Fruit fly (Drosophila melanogaster) whole organism, embryonic: ENCODE measurements around the gene TFAM.
A peak's percentile ranks its signal among the peaks of the same experiment; 100 is the strongest.

ENCODE experiments used
- ATbp ChIP-seq: fragments of 200-800 bp; sonication (Bioruptor generic); optimal IDR thresholded peaks from 2 replicates; lab custom pipeline; 2017; ENCODE audit warnings: missing biosample characterization, mild to moderate bottlenecking, missing genetic modification characterization, missing genetic modification reagents
- Atf6 ChIP-seq: fragments of 200-800 bp; sonication (Bioruptor generic); IDR thresholded peaks from 2 replicates; pipeline ENCODE4 v1.3.6; 2022; ENCODE audit warnings: missing biosample characterization, missing genetic modification characterization
- CG10274 ChIP-seq: fragments of 200-800 bp; sonication (Bioruptor generic); optimal IDR thresholded peaks from 3 replicates; lab custom pipeline; 2017; ENCODE audit warnings: missing biosample characterization, mild to moderate bottlenecking, missing genetic modification characterization
- CG10321 ChIP-seq: fragments of 200-800 bp; sonication (Bioruptor generic); IDR thresholded peaks from 2 replicates; pipeline ENCODE4 v1.3.6; 2022; ENCODE audit warnings: missing biosample characterization, missing genetic modification characterization
- CG11456 ChIP-seq: fragments of 200-800 bp; sonication (Bioruptor generic); IDR thresholded peaks from 3 replicates; pipeline ENCODE4 v1.3.6; 2022; ENCODE audit warnings: missing biosample characterization, missing genetic modification characterization
- CG13123 ChIP-seq: fragments of 200-800 bp; sonication (Bioruptor generic); optimal IDR thresholded peaks from 2 replicates; lab custom pipeline; 2016; ENCODE audit warnings: missing biosample characterization, missing genetic modification characterization
- CG15514 ChIP-seq: fragments of 200-800 bp; sonication (Bioruptor generic); optimal IDR thresholded peaks from 3 replicates; lab custom pipeline; 2017; ENCODE audit warnings: missing biosample characterization, missing genetic modification characterization, mild to moderate bottlenecking, moderate library complexity, missing genetic modification reagents
- CG16863 ChIP-seq: fragments of 200-800 bp; sonication (Bioruptor generic); optimal IDR thresholded peaks from 3 replicates; lab custom pipeline; 2016; ENCODE audit warnings: missing biosample characterization, missing genetic modification characterization
- CG18476 ChIP-seq: fragments of 200-800 bp; sonication (Bioruptor generic); optimal IDR thresholded peaks from 2 replicates; lab custom pipeline; 2016; ENCODE audit warnings: missing biosample characterization, mild to moderate bottlenecking, missing genetic modification characterization
- CG18619 ChIP-seq: fragments of 200-800 bp; sonication (Bioruptor generic); optimal IDR thresholded peaks from 3 replicates; lab custom pipeline; 2017; ENCODE audit warnings: missing biosample characterization, mild to moderate bottlenecking, missing genetic modification characterization
- CG2120 ChIP-seq: fragments of 200-800 bp; sonication (Bioruptor generic); optimal IDR thresholded peaks from 3 replicates; lab custom pipeline; 2016; ENCODE audit warnings: missing biosample characterization, missing genetic modification characterization
- CG4820 ChIP-seq: fragments of 200-800 bp; sonication (Bioruptor generic); optimal IDR thresholded peaks from 3 replicates; lab custom pipeline; 2016; ENCODE audit warnings: missing biosample characterization, missing genetic modification characterization
- CG7372 ChIP-seq: fragments of 200-800 bp; sonication (Bioruptor generic); IDR thresholded peaks from 2 replicates; pipeline ENCODE4 v1.3.6; 2022; ENCODE audit warnings: missing biosample characterization, missing genetic modification characterization
- Camta ChIP-seq: fragments of 200-800 bp; sonication (Bioruptor generic); optimal IDR thresholded peaks from 2 replicates; lab custom pipeline; 2016; ENCODE audit warnings: missing biosample characterization, missing genetic modification characterization
- CrebB ChIP-seq: fragments of 200-800 bp; sonication (Bioruptor generic); optimal IDR thresholded peaks from 3 replicates; lab custom pipeline; 2018; ENCODE audit warnings: missing biosample characterization, mild to moderate bottlenecking, missing genetic modification characterization
- D19A ChIP-seq: fragments of 200-800 bp; optimal IDR thresholded peaks from 3 replicates; lab custom pipeline; 2019; ENCODE audit warnings: missing biosample characterization, mild to moderate bottlenecking, missing genetic modification characterization, moderate library complexity
- Ets97D ChIP-seq: fragments of 200-800 bp; sonication (Bioruptor generic); optimal IDR thresholded peaks from 3 replicates; lab custom pipeline; 2016; ENCODE audit warnings: missing biosample characterization, missing genetic modification characterization
- Hr3 ChIP-seq: fragments of 200-800 bp; sonication (Bioruptor generic); optimal IDR thresholded peaks from 3 replicates; lab custom pipeline; 2016; ENCODE audit warnings: missing biosample characterization, missing genetic modification characterization
- Lpt ChIP-seq: fragments of >200 bp; optimal IDR thresholded peaks from 2 replicates; lab custom pipeline; 2018; ENCODE audit warnings: missing biosample characterization, missing genetic modification characterization
- MTF-1 ChIP-seq: fragments of 200-800 bp; sonication (Bioruptor generic); optimal IDR thresholded peaks from 2 replicates; lab custom pipeline; 2018; ENCODE audit warnings: missing biosample characterization, mild to moderate bottlenecking, missing genetic modification characterization, borderline replicate concordance
- Meics ChIP-seq: fragments of 200-800 bp; sonication (Bioruptor generic); optimal IDR thresholded peaks from 2 replicates; lab custom pipeline; 2017; ENCODE audit warnings: missing biosample characterization, mild to moderate bottlenecking, missing genetic modification characterization
- Myb ChIP-seq: fragments of 200-800 bp; sonication (Bioruptor generic); optimal IDR thresholded peaks from 2 replicates; lab custom pipeline; 2016; ENCODE audit warnings: missing biosample characterization, missing genetic modification characterization
- Nf-YB ChIP-seq: fragments of 200-800 bp; sonication (Bioruptor generic); optimal IDR thresholded peaks from 3 replicates; lab custom pipeline; 2019; ENCODE audit warnings: missing biosample characterization, mild to moderate bottlenecking, missing genetic modification characterization, moderate library complexity
- Side ChIP-seq: fragments of 200-800 bp; sonication (Bioruptor generic); optimal IDR thresholded peaks from 2 replicates; lab custom pipeline; 2016; ENCODE audit warnings: missing biosample characterization, missing genetic modification characterization
- Sin3A ChIP-seq: fragments of >200 bp; optimal IDR thresholded peaks from 2 replicates; lab custom pipeline; 2018
- abd-A ChIP-seq: fragments of 200-800 bp; sonication (Bioruptor generic); optimal IDR thresholded peaks from 3 replicates; lab custom pipeline; 2019; ENCODE audit warnings: missing biosample characterization, mild to moderate bottlenecking, missing genetic modification characterization, moderate library complexity
- al ChIP-seq: fragments of 200-800 bp; sonication (Bioruptor generic); IDR thresholded peaks from 2 replicates; pipeline ENCODE4 v1.3.6; 2022; ENCODE audit warnings: missing biosample characterization, missing genetic modification characterization
- bbx ChIP-seq: fragments of 200-800 bp; sonication (Bioruptor generic); IDR thresholded peaks from 2 replicates; pipeline ENCODE4 v1.3.6; 2022; ENCODE audit warnings: missing biosample characterization, missing genetic modification characterization; ENCODE audit not compliant: partially characterized antibody
- ci ChIP-seq: fragments of 200-800 bp; sonication (Bioruptor generic); IDR thresholded peaks from 3 replicates; pipeline ENCODE4 v1.3.6; 2022; ENCODE audit warnings: missing biosample characterization, missing genetic modification characterization
- disco-r ChIP-seq: fragments of 200-800 bp; sonication (Bioruptor generic); optimal IDR thresholded peaks from 2 replicates; lab custom pipeline; 2016; ENCODE audit warnings: missing biosample characterization, missing genetic modification characterization
- gem ChIP-seq: fragments of 200-800 bp; sonication (Bioruptor generic); optimal IDR thresholded peaks from 2 replicates; lab custom pipeline; 2019; ENCODE audit warnings: missing biosample characterization, mild to moderate bottlenecking, missing genetic modification characterization, moderate library complexity
- gt ChIP-seq: fragments of 200-800 bp; sonication (Bioruptor generic); IDR thresholded peaks from 2 replicates; pipeline ENCODE4 v1.3.6; 2022; ENCODE audit warnings: missing biosample characterization, missing genetic modification characterization
- ind ChIP-seq: fragments of 200-800 bp; sonication (Bioruptor generic); optimal IDR thresholded peaks from 3 replicates; lab custom pipeline; 2016; ENCODE audit warnings: missing biosample characterization, missing genetic modification characterization
- inv ChIP-seq: fragments of 200-800 bp; sonication (Bioruptor generic); IDR thresholded peaks from 2 replicates; pipeline ENCODE4 v1.3.6; 2022; ENCODE audit warnings: missing biosample characterization, missing genetic modification characterization; ENCODE audit not compliant: partially characterized antibody
- jigr1 ChIP-seq: fragments of 200-800 bp; sonication (Bioruptor generic); IDR thresholded peaks from 3 replicates; pipeline ENCODE4 v1.3.6; 2022; ENCODE audit warnings: missing biosample characterization, missing genetic modification characterization
- jing ChIP-seq: fragments of 200-800 bp; sonication (Bioruptor generic); optimal IDR thresholded peaks from 2 replicates; lab custom pipeline; 2018; ENCODE audit warnings: missing biosample characterization, mild to moderate bottlenecking, missing genetic modification characterization
- kay ChIP-seq: fragments of 200-800 bp; sonication (Bioruptor generic); optimal IDR thresholded peaks from 2 replicates; lab custom pipeline; 2016; ENCODE audit warnings: missing biosample characterization, missing genetic modification characterization
- klu ChIP-seq: fragments of 200-800 bp; sonication (Bioruptor generic); IDR thresholded peaks from 2 replicates; pipeline ENCODE4 v1.3.6; 2022; ENCODE audit warnings: missing biosample characterization, missing genetic modification characterization
- lola ChIP-seq, 3 experiments: fragments of >200 bp in 2 of 3; fragments of 200-800 bp in 1 of 3; sonication (Bioruptor generic) in 1 of 3; optimal IDR thresholded peaks; 2 replicates each; lab custom pipeline; 2017 to 2019; ENCODE audit warnings: missing biosample characterization in 3 of 3, missing genetic modification characterization in 3 of 3, mild to moderate bottlenecking in 1 of 3, moderate library complexity in 1 of 3
- oc ChIP-seq: fragments of 200-800 bp; sonication (Bioruptor generic); optimal IDR thresholded peaks from 2 replicates; lab custom pipeline; 2018; ENCODE audit warnings: missing biosample characterization, mild to moderate bottlenecking, missing genetic modification characterization, moderate library complexity
- odd ChIP-seq: fragments of 200-800 bp; sonication (Bioruptor generic); optimal IDR thresholded peaks from 2 replicates; lab custom pipeline; 2017; ENCODE audit warnings: missing biosample characterization, mild to moderate bottlenecking, missing genetic modification characterization
- pros ChIP-seq: fragments of 200-800 bp; sonication (Bioruptor generic); optimal IDR thresholded peaks from 3 replicates; lab custom pipeline; 2019; ENCODE audit warnings: missing biosample characterization, mild to moderate bottlenecking, missing genetic modification characterization, moderate library complexity
- salm ChIP-seq: fragments of 200-800 bp; sonication (Bioruptor generic); optimal IDR thresholded peaks from 2 replicates; lab custom pipeline; 2018; ENCODE audit warnings: missing biosample characterization, mild to moderate bottlenecking, missing genetic modification characterization
- sna ChIP-seq: fragments of 200-800 bp; sonication (Bioruptor generic); IDR thresholded peaks from 2 replicates; pipeline ENCODE4 v1.3.6; 2022; ENCODE audit warnings: missing biosample characterization, missing genetic modification characterization; ENCODE audit not compliant: partially characterized antibody
- sr ChIP-seq: fragments of 200-800 bp; sonication (Bioruptor generic); IDR thresholded peaks from 3 replicates; pipeline ENCODE4 v1.3.6; 2022; ENCODE audit warnings: missing biosample characterization, missing genetic modification characterization
- twi ChIP-seq: fragments of 200-800 bp; optimal IDR thresholded peaks from 2 replicates; lab custom pipeline; 2019; ENCODE audit warnings: missing biosample characterization, mild to moderate bottlenecking, missing genetic modification characterization, moderate library complexity
- unpg ChIP-seq: fragments of 200-800 bp; sonication (Bioruptor generic); optimal IDR thresholded peaks from 3 replicates; lab custom pipeline; 2018; ENCODE audit warnings: missing biosample characterization, mild to moderate bottlenecking, missing genetic modification characterization, moderate library complexity
- vvl ChIP-seq: fragments of 200-800 bp; sonication (Bioruptor generic); IDR thresholded peaks from 2 replicates; pipeline ENCODE4 v1.3.6; 2022; ENCODE audit warnings: missing biosample characterization, missing genetic modification characterization

The TFAM gene

DNA sequence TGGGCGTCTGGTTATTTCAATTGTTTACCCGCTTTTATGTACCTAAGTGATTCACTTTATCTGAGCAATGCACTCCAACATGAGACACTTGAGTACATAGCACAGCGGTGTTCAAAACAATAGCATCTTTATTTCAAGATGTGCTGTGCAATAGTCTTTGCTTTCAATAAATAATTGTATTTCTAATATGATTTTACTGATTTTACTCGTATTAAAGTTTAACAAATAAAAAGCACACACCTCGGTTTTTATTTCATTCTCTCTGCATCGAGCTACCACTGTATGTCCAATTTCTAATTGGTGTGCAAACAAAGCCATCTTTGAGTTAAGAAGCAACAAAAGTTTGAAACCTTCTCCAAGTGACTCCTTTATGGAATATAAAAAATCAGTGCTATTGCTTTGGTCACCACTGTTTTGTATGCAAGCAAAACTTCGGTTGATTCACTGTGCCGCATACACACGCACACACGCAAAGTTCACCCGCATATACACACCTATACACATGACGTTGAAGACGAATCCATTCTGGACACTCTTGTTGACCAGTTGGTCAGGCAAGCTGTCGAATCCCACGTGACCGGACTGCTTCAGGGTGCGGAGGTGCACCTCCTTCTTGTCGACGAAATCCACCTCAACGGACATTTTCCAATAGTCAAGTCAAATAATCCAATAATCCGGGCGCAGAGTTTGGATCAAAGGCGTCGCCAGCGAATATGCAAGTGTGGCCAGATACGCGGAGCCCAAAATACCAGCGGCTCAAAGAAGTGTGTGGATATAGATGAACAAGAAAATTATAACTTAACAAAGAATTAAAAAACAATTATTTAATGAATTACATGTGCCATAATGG lies 11.0 kb upstream of the TFAM start, which contains the start of gene Septin2 (continued):
- TF ChIP-seq CG16863 (GFP tag; lab: Kevin White, UChicago) (peak; percentile 80), pros (no peak), Ets97D (peak; percentile 26), CG11456 (peak; percentile 42; the same call in 1 of the 3 replicates), CG4820 (GFP tag; lab: Kevin White, UChicago) (peak; percentile 82), CG10321 (GFP tag; lab: Robert Waterston, UW) (peak; percentile 47; the same call in 1 of the 2 replicates), ci (GFP tag; lab: Robert Waterston, UW) (peak; percentile 63; the same call in 2 of the 3 replicates), Atf6 (GFP tag; lab: Robert Waterston, UW) (peak; percentile 47; the same call in 1 of the 2 replicates), al (GFP tag; lab: Robert Waterston, UW) (no peak), CG15514 (peak; percentile 49), Hr3 (peak; percentile 74), CG13123 (GFP tag; lab: Kevin White, UChicago) (peak; percentile 23), Lpt (GFP tag; lab: Kevin White, UChicago) (no peak), MTF-1 (GFP tag; lab: Kevin White, UChicago) (peak; percentile 65), kay (GFP tag; lab: Kevin White, UChicago) (peak; percentile 68), ind (GFP tag; lab: Kevin White, UChicago) (peak; percentile 69), sna (GFP tag; lab: Robert Waterston, UW) (peak; percentile 42; the same call in 1 of the 2 replicates), vvl (GFP tag; lab: Robert Waterston, UW) (peak; percentile 52; the same call in 1 of the 2 replicates), lola (GFP tag; optimal IDR thresholded peaks at IDR 0.05; lab: Kevin White, UChicago) (peak in 1 of 3 experiments; percentile 83), disco-r (GFP tag; lab: Kevin White, UChicago) (peak; percentile 26), ATbp (peak; percentile 86), Camta (peak; percentile 53), inv (GFP tag; lab: Robert Waterston, UW) (no peak), Meics (peak; percentile 71), sr (GFP tag; lab: Robert Waterston, UW) (0 out of 3 replicates have a peak, but pooled peaks have one; percentile 18), CG18476 (GFP tag; lab: Kevin White, UChicago) (peak; percentile 81), CG7372 (no peak; the same call in none of the 2 replicates), bbx (GFP tag; lab: Robert Waterston, UW) (no peak), unpg (GFP tag; lab: Kevin White, UChicago) (peak; percentile 59), CrebB (tag; lab: Kevin White, UChicago) (no peak), twi (tag; lab: Kevin White, UChicago) (peak; percentile 27), CG18619 (GFP tag; lab: Kevin White, UChicago) (peak; percentile 80), gem (tag; lab: Kevin White, UChicago) (peak; percentile 88), D19A (tag; lab: Kevin White, UChicago) (peak; percentile 83), Nf-YB (GFP tag; lab: Kevin White, UChicago) (peak; percentile 68), Myb (GFP tag; lab: Kevin White, UChicago) (peak; percentile 17), odd (GFP tag; lab: Kevin White, UChicago) (peak; percentile 85), abd-A (no peak), jing (GFP tag; lab: Kevin White, UChicago) (peak; percentile 65), gt (GFP tag; lab: Robert Waterston, UW) (no peak), klu (GFP tag; lab: Robert Waterston, UW) (no peak), oc (tag; lab: Kevin White, UChicago) (no peak), Side (GFP tag; lab: Kevin White, UChicago) (peak; percentile 58), salm (tag; lab: Kevin White, UChicago) (peak; percentile 59), CG2120 (peak; percentile 52), jigr1 (GFP tag; lab: Robert Waterston, UW) (peak; percentile 55; the same call in 2 of the 3 replicates), CG10274 (peak; percentile 33), Sin3A (lab: Kevin White, UChicago) (peak; percentile 58)
